Fruit fly (Drosophila melanogaster) whole organism, pupa: ENCODE results near the gene CG15152.

Source experiments
- CG10348 ChIP-seq: fragments of 200-800 bp; sonication (Bioruptor generic); IDR thresholded peaks from 2 replicates; pipeline ENCODE4 v1.3.6; 2022; ENCODE audit warnings: missing biosample characterization, missing genetic modification characterization
- CG12605 ChIP-seq: fragments of 200-800 bp; sonication (Bioruptor generic); IDR thresholded peaks from 2 replicates; pipeline ENCODE4 v1.3.6; 2022; ENCODE audit warnings: missing biosample characterization, missing genetic modification characterization
- CG13204 ChIP-seq: fragments of 200-800 bp; sonication (Bioruptor generic); optimal IDR thresholded peaks from 2 replicates; lab custom pipeline; 2018; ENCODE audit warnings: missing biosample characterization, mild to moderate bottlenecking, missing genetic modification characterization, moderate library complexity
- CG14655 ChIP-seq: fragments of 200-800 bp; sonication (Bioruptor generic); optimal IDR thresholded peaks from 3 replicates; lab custom pipeline; 2017; ENCODE audit warnings: mild to moderate bottlenecking, missing biosample characterization, missing genetic modification reagents, missing genetic modification characterization
- CG15710 ChIP-seq: fragments of 200-800 bp; sonication (Bioruptor generic); optimal IDR thresholded peaks from 2 replicates; lab custom pipeline; 2018; ENCODE audit warnings: missing biosample characterization, mild to moderate bottlenecking, missing genetic modification characterization, moderate library complexity
- CG17806 ChIP-seq: fragments of 200-800 bp; sonication (Bioruptor generic); optimal IDR thresholded peaks from 2 replicates; lab custom pipeline; 2018; ENCODE audit warnings: missing biosample characterization, mild to moderate bottlenecking, missing genetic modification characterization, moderate library complexity
- CG32121 ChIP-seq: fragments of 200-800 bp; sonication (Bioruptor generic); IDR thresholded peaks from 2 replicates; pipeline ENCODE4 v1.3.6; 2022; ENCODE audit warnings: missing biosample characterization, missing genetic modification characterization
- CG34367 ChIP-seq: fragments of 200-800 bp; sonication (Bioruptor generic); optimal IDR thresholded peaks from 2 replicates; lab custom pipeline; 2018; ENCODE audit warnings: missing biosample characterization, mild to moderate bottlenecking, missing genetic modification characterization
- CG4496 ChIP-seq: fragments of 200-800 bp; sonication (Bioruptor generic); IDR thresholded peaks from 3 replicates; pipeline ENCODE4 v1.3.6; 2022; ENCODE audit warnings: missing biosample characterization, missing genetic modification characterization
- CG8159 ChIP-seq: fragments of 200-800 bp; sonication (Bioruptor generic); optimal IDR thresholded peaks from 3 replicates; lab custom pipeline; 2018; ENCODE audit warnings: missing biosample characterization, mild to moderate bottlenecking, missing genetic modification characterization, moderate library complexity
- CG8301 ChIP-seq: fragments of 200-800 bp; sonication (Bioruptor generic); optimal IDR thresholded peaks from 2 replicates; lab custom pipeline; 2018; ENCODE audit warnings: missing biosample characterization, mild to moderate bottlenecking, missing genetic modification characterization
- CG9948 ChIP-seq: fragments of 200-800 bp; sonication (Bioruptor generic); optimal IDR thresholded peaks from 2 replicates; lab custom pipeline; 2018; ENCODE audit warnings: missing biosample characterization, mild to moderate bottlenecking, missing genetic modification characterization, moderate library complexity
- D1 ChIP-seq: fragments of 200-800 bp; sonication (Bioruptor generic); optimal IDR thresholded peaks from 2 replicates; lab custom pipeline; 2018; ENCODE audit warnings: missing biosample characterization, mild to moderate bottlenecking, missing genetic modification characterization, moderate library complexity
- EcR ChIP-seq: fragments of 200-800 bp; sonication (Bioruptor generic); optimal IDR thresholded peaks from 3 replicates; lab custom pipeline; 2019; ENCODE audit warnings: missing biosample characterization, missing genetic modification characterization, mild to moderate bottlenecking, moderate library complexity, missing genetic modification reagents
- Ets98B ChIP-seq: fragments of 200-800 bp; sonication (Bioruptor generic); IDR thresholded peaks from 2 replicates; pipeline ENCODE4 v1.3.6; 2022; ENCODE audit warnings: missing biosample characterization, missing genetic modification characterization
- Pif1A ChIP-seq: fragments of 200-800 bp; sonication (Bioruptor generic); optimal IDR thresholded peaks from 3 replicates; lab custom pipeline; 2016; ENCODE audit warnings: missing biosample characterization, missing genetic modification characterization
- Pif1B ChIP-seq: fragments of 200-800 bp; sonication (Bioruptor generic); optimal IDR thresholded peaks from 3 replicates; lab custom pipeline; 2016; ENCODE audit warnings: missing biosample characterization, missing genetic modification characterization
- Snoo ChIP-seq: fragments of 200-800 bp; sonication (Bioruptor generic); optimal IDR thresholded peaks from 3 replicates; lab custom pipeline; 2017; ENCODE audit warnings: missing biosample characterization, mild to moderate bottlenecking, missing genetic modification characterization, inconsistent platforms
- fd96Ca ChIP-seq: fragments of 200-800 bp; sonication (Bioruptor generic); IDR thresholded peaks from 3 replicates; pipeline ENCODE4 v1.3.6; 2022; ENCODE audit warnings: missing biosample characterization, missing genetic modification characterization
- gl ChIP-seq: fragments of 200-800 bp; sonication (Bioruptor generic); optimal IDR thresholded peaks from 2 replicates; lab custom pipeline; 2018; ENCODE audit warnings: missing biosample characterization, mild to moderate bottlenecking, missing genetic modification characterization
- rn ChIP-seq: fragments of 200-800 bp; sonication (Bioruptor generic); IDR thresholded peaks from 2 replicates; pipeline ENCODE4 v1.3.6; 2022; ENCODE audit warnings: missing biosample characterization, missing genetic modification characterization

The CG15152 gene

DNA sequence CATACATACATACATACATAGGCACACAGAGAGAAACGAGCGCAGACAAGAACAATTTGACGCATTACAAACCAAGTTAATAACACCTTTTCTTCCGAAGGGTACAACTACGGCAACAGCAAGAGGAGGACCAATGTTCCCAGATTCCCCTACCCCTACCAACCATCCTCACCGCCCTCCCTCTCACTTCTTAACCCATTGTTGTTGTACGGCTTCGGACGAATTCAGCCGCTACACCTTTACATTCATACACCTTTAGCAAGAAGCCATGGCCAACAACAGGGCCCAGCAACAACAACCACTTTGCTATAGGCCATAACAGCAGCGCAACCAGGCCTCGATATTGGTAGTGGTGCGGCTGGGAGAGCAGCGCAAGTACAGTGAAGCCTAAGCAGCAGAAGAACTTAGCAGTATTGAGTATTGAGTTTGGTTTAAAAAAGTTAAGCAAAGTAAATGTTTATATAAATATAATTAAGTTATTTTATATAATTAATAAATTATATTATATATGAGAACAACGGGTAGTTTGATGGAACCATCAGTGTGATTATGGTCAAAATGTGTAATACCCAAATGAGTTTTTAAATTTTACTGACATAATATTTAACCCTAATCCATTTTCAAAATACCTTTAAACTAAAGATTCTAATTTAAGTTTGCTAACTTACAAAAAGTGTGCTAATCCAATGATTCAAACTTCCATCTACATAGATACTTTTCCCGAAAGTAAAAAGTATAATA lies 36.2 kb downstream of the CG15152 start:
- TF ChIP-seq fd96Ca (GFP tag; lab: Robert Waterston, UW) (peak; percentile 81), CG8159 (tag; lab: Kevin White, UChicago) (no peak), Pif1B (no peak), CG14655 (GFP tag; lab: Kevin White, UChicago) (peak; percentile 41), CG34367 (tag; lab: Kevin White, UChicago) (peak; percentile 23), Snoo (no peak), CG4496 (peak; percentile 74), CG9948 (tag; lab: Kevin White, UChicago) (no peak), CG12605 (GFP tag; lab: Robert Waterston, UW) (0 out of 2 replicates have a peak, but pooled peaks have one; percentile 10), CG10348 (GFP tag; lab: Robert Waterston, UW) (0 out of 2 replicates have a peak, but pooled peaks have one; percentile 22), CG32121 (GFP tag; lab: Robert Waterston, UW) (peak; percentile 57; the same call in 1 of the 2 replicates), CG8301 (tag; lab: Kevin White, UChicago) (peak; percentile 49), gl (peak; percentile 92), CG15710 (tag; lab: Kevin White, UChicago) (peak; percentile 18), Pif1A (GFP tag; lab: Kevin White, UChicago) (peak; percentile 54), CG13204 (GFP tag; lab: Kevin White, UChicago) (peak; percentile 92), D1 (tag; lab: Kevin White, UChicago) (no peak), EcR (GFP tag; lab: Kevin White, UChicago) (peak; percentile 74), CG17806 (tag; lab: Kevin White, UChicago) (no peak), Ets98B (GFP tag; lab: Robert Waterston, UW) (peak; percentile 20; the same call in 1 of the 2 replicates), rn (GFP tag; lab: Robert Waterston, UW) (peak; percentile 30; the same call in 1 of the 2 replicates)
- TF ChIP-seq, all 21 proteins: peak for 15

DNA sequence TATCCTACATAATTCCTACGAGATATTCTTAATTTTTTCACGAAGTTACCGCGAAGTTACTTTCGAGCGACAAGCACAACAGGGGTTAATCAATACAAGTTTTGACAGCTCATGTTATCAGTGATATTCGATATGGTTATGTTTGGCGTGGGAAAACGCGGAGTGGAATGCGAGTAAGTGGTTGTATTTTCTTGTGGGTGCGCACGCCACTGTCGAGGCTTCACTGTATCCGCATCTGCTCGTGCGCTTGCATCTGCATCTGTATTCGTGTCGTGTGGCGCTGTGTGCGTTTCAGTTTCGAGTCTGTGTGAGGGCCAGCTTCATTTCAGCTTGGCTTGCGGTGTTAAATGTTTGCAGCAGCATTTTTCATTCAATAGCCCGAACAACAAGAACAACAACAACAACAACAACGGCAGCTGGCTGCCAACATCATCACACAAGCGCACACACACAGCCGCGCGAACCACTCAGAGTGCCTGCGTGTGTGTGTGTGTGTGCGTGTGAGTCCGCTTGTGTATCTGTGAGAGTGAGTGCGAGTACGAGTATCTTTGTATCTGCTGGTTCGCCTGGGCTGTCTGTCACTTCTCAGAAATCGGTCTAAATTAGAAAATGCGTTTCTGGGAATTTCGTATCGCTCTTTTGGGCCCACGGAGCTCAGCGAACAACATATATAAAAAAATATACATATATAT lies 36.9 kb downstream of the CG15152 start:
- TF ChIP-seq EcR (GFP tag; lab: Kevin White, UChicago) (peak; percentile 70), CG10348 (GFP tag; lab: Robert Waterston, UW) (0 out of 2 replicates have a peak, but pooled peaks have one; percentile 47), D1 (tag; lab: Kevin White, UChicago) (no peak), CG34367 (tag; lab: Kevin White, UChicago) (peak; percentile 30), Ets98B (GFP tag; lab: Robert Waterston, UW) (peak; percentile 81), CG4496 (peak; percentile 81), Snoo (peak; percentile 41), Pif1A (GFP tag; lab: Kevin White, UChicago) (no peak), fd96Ca (GFP tag; lab: Robert Waterston, UW) (peak; percentile 82), Pif1B (no peak), CG8159 (tag; lab: Kevin White, UChicago) (peak; percentile 48), CG14655 (GFP tag; lab: Kevin White, UChicago) (peak; percentile 47), CG9948 (tag; lab: Kevin White, UChicago) (peak; percentile 46), CG15710 (tag; lab: Kevin White, UChicago) (peak; percentile 46), gl (peak; percentile 54), rn (GFP tag; lab: Robert Waterston, UW) (peak; percentile 50; the same call in 1 of the 2 replicates), CG8301 (tag; lab: Kevin White, UChicago) (peak; percentile 39), CG17806 (tag; lab: Kevin White, UChicago) (no peak), CG12605 (GFP tag; lab: Robert Waterston, UW) (no peak; the same call in 1 of the 2 replicates), CG32121 (GFP tag; lab: Robert Waterston, UW) (0 out of 2 replicates have a peak, but pooled peaks have one; percentile 22), CG13204 (GFP tag; lab: Kevin White, UChicago) (peak; percentile 88)
- TF ChIP-seq, all 21 proteins: peak for 16

DNA sequence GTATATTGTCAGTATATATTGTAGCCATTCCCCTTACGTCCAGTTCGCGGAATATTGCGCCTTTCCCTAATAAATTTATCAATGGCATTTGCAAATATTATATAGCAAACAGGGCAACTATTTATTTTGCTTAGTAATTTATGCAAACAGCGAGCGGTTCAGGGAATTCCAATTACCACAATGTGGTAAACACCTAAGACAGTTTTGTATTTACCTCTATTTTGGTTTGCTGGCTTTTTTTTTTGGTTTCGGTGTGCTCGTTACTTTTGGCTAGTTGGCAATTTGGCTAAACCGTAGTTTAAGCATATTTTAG lies 37.4 kb downstream of the CG15152 start:
- no peak for TF ChIP-seq CG8301 (tag; lab: Kevin White, UChicago)
- TF ChIP-seq Pif1B: no peak

- TF ChIP-seq EcR (GFP tag; lab: Kevin White, UChicago) (no peak), CG8159 (tag; lab: Kevin White, UChicago) (no peak), Snoo (no peak), CG9948 (tag; lab: Kevin White, UChicago) (no peak), Pif1B (no peak), CG13204 (GFP tag; lab: Kevin White, UChicago) (no peak), CG34367 (tag; lab: Kevin White, UChicago) (no peak), CG15710 (tag; lab: Kevin White, UChicago) (peak; percentile 1), rn (GFP tag; lab: Robert Waterston, UW) (no peak), CG8301 (tag; lab: Kevin White, UChicago) (no peak), CG12605 (GFP tag; lab: Robert Waterston, UW) (peak; percentile 36; the same call in 1 of the 2 replicates), CG14655 (GFP tag; lab: Kevin White, UChicago) (no peak), CG17806 (tag; lab: Kevin White, UChicago) (no peak), fd96Ca (GFP tag; lab: Robert Waterston, UW) (no peak), Pif1A (GFP tag; lab: Kevin White, UChicago) (no peak), gl (no peak), Ets98B (GFP tag; lab: Robert Waterston, UW) (peak; percentile 44), CG4496 (0 out of 3 replicates have a peak, but pooled peaks have one; percentile 20), D1 (tag; lab: Kevin White, UChicago) (no peak), CG10348 (GFP tag; lab: Robert Waterston, UW) (no peak), CG32121 (GFP tag; lab: Robert Waterston, UW) (peak; percentile 30; the same call in 1 of the 2 replicates)
Observed at dm6 chr2L:18152172-18152639, 37.9 kb downstream of the CG15152 start, which contains the start of gene Socs36E. Gene Socs36E, minus strand, starts transcription at chr2L:18152417.
